Worm (Caenorhabditis elegans) whole organism, L2 larva: ENCODE results near the gene srh-1.

Source experiments
- C34F6.9 ChIP-seq: fragments of 150-350 bp; optimal IDR thresholded peaks from 2 replicates; lab custom pipeline; 2014; ENCODE audit warnings: missing biosample characterization, missing genetic modification characterization
- F13H6.1 ChIP-seq: sonication (generic microtip); optimal IDR thresholded peaks from 2 replicates; lab custom pipeline; 2016; ENCODE audit warnings: missing genetic modification characterization, missing compliant biosample characterization
- ZK546.5 ChIP-seq: sonication (generic microtip); optimal IDR thresholded peaks from 2 replicates; lab custom pipeline; 2017; ENCODE audit warnings: missing biosample characterization, missing genetic modification characterization
- alr-1 ChIP-seq: fragments of 150-350 bp; optimal IDR thresholded peaks from 2 replicates; lab custom pipeline; 2014; ENCODE audit warnings: missing biosample characterization, missing genetic modification characterization
- aly-2 ChIP-seq: fragments of 150-350 bp; optimal IDR thresholded peaks from 2 replicates; lab custom pipeline; 2014; ENCODE audit warnings: missing biosample characterization, missing genetic modification characterization
- blmp-1 ChIP-seq: sonication (generic microtip); optimal IDR thresholded peaks from 2 replicates; lab custom pipeline; 2017; ENCODE audit warnings: missing genetic modification characterization, mild to moderate bottlenecking, missing compliant biosample characterization, antibody characterized with exemption, moderate library complexity; ENCODE audit not compliant: insufficient read depth
- ceh-16 ChIP-seq: fragments of 150-350 bp; optimal IDR thresholded peaks from 2 replicates; lab custom pipeline; 2014; ENCODE audit warnings: missing biosample characterization, missing genetic modification characterization
- crh-2 ChIP-seq: sonication (generic microtip); optimal IDR thresholded peaks from 2 replicates; lab custom pipeline; 2017; ENCODE audit warnings: missing biosample characterization, missing genetic modification characterization
- egl-27 ChIP-seq: sonication (generic microtip); optimal IDR thresholded peaks from 3 replicates; lab custom pipeline; 2017; ENCODE audit warnings: missing biosample characterization, missing genetic modification reagents, missing genetic modification characterization
- elt-1 ChIP-seq: fragments of 150-350 bp; optimal IDR thresholded peaks from 2 replicates; lab custom pipeline; 2014; ENCODE audit warnings: missing biosample characterization, missing genetic modification characterization
- fos-1 ChIP-seq: fragments of 150-350 bp; optimal IDR thresholded peaks from 2 replicates; lab custom pipeline; 2014; ENCODE audit warnings: missing biosample characterization, missing genetic modification characterization
- gmeb-1 ChIP-seq: fragments of 150-350 bp; optimal IDR thresholded peaks from 2 replicates; lab custom pipeline; 2014; ENCODE audit warnings: missing biosample characterization, missing genetic modification characterization
- lin-11 ChIP-seq: fragments of 150-350 bp; sonication (generic microtip); optimal IDR thresholded peaks from 2 replicates; lab custom pipeline; 2014; ENCODE audit warnings: missing biosample characterization, missing genetic modification characterization, inconsistent platforms, mixed read lengths
- lin-39 ChIP-seq: fragments of 150-350 bp; optimal IDR thresholded peaks from 2 replicates; lab custom pipeline; 2014; ENCODE audit warnings: missing biosample characterization, missing genetic modification reagents, missing genetic modification characterization
- lsy-2 ChIP-seq, 2 experiments: fragments of 150-350 bp in 1 of 2; sonication (generic microtip) in 1 of 2; optimal IDR thresholded peaks; 2 replicates each; lab custom pipeline; 2014 to 2017; ENCODE audit warnings: missing biosample characterization in 2 of 2, missing genetic modification characterization in 2 of 2
- mab-5 ChIP-seq: fragments of 150-350 bp; optimal IDR thresholded peaks from 2 replicates; lab custom pipeline; 2014; ENCODE audit warnings: missing biosample characterization, missing genetic modification characterization
- mbf-1 ChIP-seq: sonication (generic microtip); optimal IDR thresholded peaks from 2 replicates; lab custom pipeline; 2017; ENCODE audit warnings: missing biosample characterization, missing genetic modification characterization
- nhr-10 ChIP-seq: sonication (generic microtip); optimal IDR thresholded peaks from 2 replicates; lab custom pipeline; 2017; ENCODE audit warnings: missing biosample characterization, missing genetic modification characterization
- nhr-12 ChIP-seq: fragments of 150-350 bp; optimal IDR thresholded peaks from 2 replicates; lab custom pipeline; 2014; ENCODE audit warnings: missing biosample characterization, missing genetic modification characterization
- nhr-129 ChIP-seq: fragments of 150-350 bp; optimal IDR thresholded peaks from 2 replicates; lab custom pipeline; 2014; ENCODE audit warnings: missing biosample characterization, missing genetic modification characterization
- nhr-21 ChIP-seq: fragments of 150-350 bp; optimal IDR thresholded peaks from 2 replicates; lab custom pipeline; 2014; ENCODE audit warnings: missing biosample characterization, missing genetic modification characterization
- nhr-23 ChIP-seq: fragments of 150-350 bp; optimal IDR thresholded peaks from 2 replicates; lab custom pipeline; 2014; ENCODE audit warnings: missing biosample characterization, missing genetic modification reagents, missing genetic modification characterization
- nhr-237 ChIP-seq: fragments of 150-350 bp; optimal IDR thresholded peaks from 2 replicates; lab custom pipeline; 2014; ENCODE audit warnings: missing biosample characterization, missing genetic modification characterization
- nhr-25 ChIP-seq: fragments of 150-350 bp; sonication (generic microtip); optimal IDR thresholded peaks from 3 replicates; lab custom pipeline; 2014; ENCODE audit warnings: missing biosample characterization, missing genetic modification characterization
- peb-1 ChIP-seq: fragments of 150-350 bp; optimal IDR thresholded peaks from 2 replicates; lab custom pipeline; 2014; ENCODE audit warnings: missing biosample characterization, missing genetic modification characterization
- sem-4 ChIP-seq: fragments of 150-350 bp; optimal IDR thresholded peaks from 2 replicates; lab custom pipeline; 2014; ENCODE audit warnings: missing biosample characterization, missing genetic modification reagents, missing genetic modification characterization
- sma-3 ChIP-seq: sonication (generic microtip); optimal IDR thresholded peaks from 2 replicates; lab custom pipeline; 2016; ENCODE audit warnings: missing genetic modification reagents, missing genetic modification characterization, missing compliant biosample characterization
- sma-9 ChIP-seq, 2 experiments: fragments of 150-350 bp in 1 of 2; sonication (generic microtip) in 1 of 2; optimal IDR thresholded peaks; 2 replicates each; lab custom pipeline; 2014 to 2016; ENCODE audit warnings: missing genetic modification characterization in 2 of 2, mild to moderate bottlenecking in 1 of 2, missing biosample characterization in 1 of 2, missing compliant biosample characterization in 1 of 2, missing genetic modification reagents in 1 of 2, moderate library complexity in 1 of 2
- unc-55 ChIP-seq: fragments of 150-350 bp; sonication (generic microtip); optimal IDR thresholded peaks from 3 replicates; lab custom pipeline; 2014; ENCODE audit warnings: missing biosample characterization, missing genetic modification reagents, missing genetic modification characterization
- ztf-1 ChIP-seq: fragments of 200-800 bp; sonication (Bioruptor generic); conservative IDR thresholded peaks from 2 replicates; pipeline ENCODE4 v1.3.6; 2022; ENCODE audit warnings: missing genetic modification characterization, missing compliant biosample characterization
- ztf-11 ChIP-seq: sonication (generic microtip); optimal IDR thresholded peaks from 2 replicates; lab custom pipeline; 2017; ENCODE audit warnings: missing biosample characterization, missing genetic modification characterization

srh-1 gene

ce11 chrV:11534495-11535189 is 49.0 kb downstream of the srh-1 start:
- peak; percentile 7 for TF ChIP-seq F13H6.1
- peak; percentile 96 for TF ChIP-seq blmp-1 (tag; lab: Kevin White, UChicago)
- TF ChIP-seq ztf-11 (tag; lab: Kevin White, UChicago) = no peak
- no peak for TF ChIP-seq sem-4 (tag; lab: Kevin White, UChicago)
- TF ChIP-seq crh-2 (tag; lab: Kevin White, UChicago) = peak; percentile 60
- no peak for TF ChIP-seq mbf-1
- no peak for TF ChIP-seq peb-1 (tag; lab: Kevin White, UChicago)
- TF ChIP-seq alr-1 = no peak
- TF ChIP-seq egl-27 (tag; lab: Kevin White, UChicago) = peak; percentile 19
- no peak for TF ChIP-seq nhr-10 (tag; lab: Kevin White, UChicago)
- TF ChIP-seq nhr-12 (tag; lab: Kevin White, UChicago) = no peak
- peak; percentile 50 for TF ChIP-seq nhr-25 (tag; lab: Kevin White, UChicago)
- TF ChIP-seq lin-39 (tag; lab: Kevin White, UChicago) = no peak
- no peak for TF ChIP-seq ceh-16 (tag; lab: Kevin White, UChicago)
- peak; percentile 43 for TF ChIP-seq sma-3
- no peak for TF ChIP-seq nhr-237 (tag; lab: Kevin White, UChicago)
- peak; percentile 87 for TF ChIP-seq sma-9 (GFP tag; optimal IDR thresholded peaks at IDR 0.05; lab: Kevin White, UChicago)
- TF ChIP-seq sma-9 (tag; optimal IDR thresholded peaks at IDR 0.05; lab: Kevin White, UChicago) = no peak
- peak; percentile 58 for TF ChIP-seq nhr-129
- TF ChIP-seq nhr-21 = peak; percentile 56
- peak; percentile 93 for TF ChIP-seq fos-1 (tag; lab: Kevin White, UChicago)
- no peak for TF ChIP-seq unc-55 (GFP tag; lab: Kevin White, UChicago)
- peak in 1 of 2 experiments; percentile 29 for TF ChIP-seq lsy-2 (tag; optimal IDR thresholded peaks at IDR 0.05; lab: Kevin White, UChicago)
- peak; percentile 65 for TF ChIP-seq gmeb-1 (tag; lab: Kevin White, UChicago)
- no peak for TF ChIP-seq ztf-1 (GFP tag; lab: Robert Waterston, UW)

ce11 chrV:11535504-11536062 is 49.9 kb downstream of the srh-1 start:
- peak; percentile 70 for TF ChIP-seq fos-1 (tag; lab: Kevin White, UChicago)
- peak; percentile 64 for TF ChIP-seq F13H6.1
- TF ChIP-seq elt-1 (tag; lab: Kevin White, UChicago) = no peak
- TF ChIP-seq sma-9 (GFP tag; optimal IDR thresholded peaks at IDR 0.05; lab: Kevin White, UChicago) = peak; percentile 68
- no peak for TF ChIP-seq sma-9 (tag; optimal IDR thresholded peaks at IDR 0.05; lab: Kevin White, UChicago)
- peak; percentile 60 for TF ChIP-seq crh-2 (tag; lab: Kevin White, UChicago)
- no peak for TF ChIP-seq mbf-1
- peak; percentile 16 for TF ChIP-seq sem-4 (tag; lab: Kevin White, UChicago)
- TF ChIP-seq aly-2 = no peak
- no peak for TF ChIP-seq ZK546.5 (tag; lab: Kevin White, UChicago)
- TF ChIP-seq nhr-129 = peak; percentile 38
- TF ChIP-seq ztf-1 (GFP tag; lab: Robert Waterston, UW) = no peak
- TF ChIP-seq lin-11 (tag; lab: Kevin White, UChicago) = no peak
- TF ChIP-seq mab-5 (tag; lab: Kevin White, UChicago) = peak; percentile 19
- TF ChIP-seq lsy-2 (tag; optimal IDR thresholded peaks at IDR 0.05; lab: Kevin White, UChicago) = peak in 1 of 2 experiments; percentile 27
- no peak for TF ChIP-seq nhr-237 (tag; lab: Kevin White, UChicago)
- TF ChIP-seq C34F6.9 = peak; percentile 26

ce11 chrV:11536667-11537066 is 51.0 kb downstream of the srh-1 start:
- TF ChIP-seq aly-2 = no peak
- TF ChIP-seq lin-39 (tag; lab: Kevin White, UChicago) = no peak
- TF ChIP-seq nhr-23 (tag; lab: Kevin White, UChicago) = no peak
- TF ChIP-seq sma-9 (GFP tag; optimal IDR thresholded peaks at IDR 0.05; lab: Kevin White, UChicago) = no peak
- no peak for TF ChIP-seq sma-9 (tag; optimal IDR thresholded peaks at IDR 0.05; lab: Kevin White, UChicago)
- TF ChIP-seq C34F6.9 = peak; percentile 14
